Worm (Caenorhabditis elegans): Measurements from ENCODE around the gene Y53F4B.17.

Y53F4B.17 gene

DNA sequence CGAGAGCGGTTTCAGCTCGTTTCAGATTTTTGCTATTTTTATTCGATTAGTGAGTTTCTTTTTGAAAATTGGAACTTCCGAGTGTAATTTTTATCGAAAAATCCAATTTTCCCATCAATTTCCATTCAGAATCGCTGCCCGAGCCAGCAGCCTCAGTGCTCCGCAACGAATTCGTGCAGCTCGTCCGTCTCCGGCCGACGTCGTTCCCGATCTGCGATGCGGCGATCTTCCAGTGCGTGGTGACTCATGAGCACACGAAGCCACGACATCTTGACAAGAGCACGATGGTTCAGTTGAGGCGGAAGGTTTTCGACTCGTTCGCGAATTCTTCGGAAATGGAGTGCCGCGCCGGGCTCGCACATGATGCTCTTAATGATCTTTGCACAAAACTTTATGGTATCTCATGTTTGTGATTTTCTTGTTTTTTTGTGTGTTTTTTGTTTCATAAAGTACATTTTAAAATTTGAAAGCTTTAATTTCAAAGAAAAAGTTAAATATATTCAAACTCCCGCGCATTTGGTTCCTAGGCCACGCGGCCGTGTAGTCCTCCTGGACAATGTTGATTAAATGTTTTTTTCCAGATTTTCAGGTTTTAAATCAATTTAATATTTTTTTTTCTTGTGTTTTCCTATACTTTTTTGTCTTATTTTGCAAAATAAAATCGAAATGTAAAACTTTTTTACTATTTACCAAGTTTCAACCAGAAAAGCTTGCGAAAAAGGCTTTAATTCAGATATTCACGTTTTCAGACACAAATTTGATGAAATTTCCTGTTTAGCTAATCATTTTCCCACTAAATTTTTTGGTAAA is 30.8 kb downstream of the Y53F4B.17 start (continued):
- no peak for TF ChIP-seq sea-2 (GFP tag; optimal IDR thresholded peaks at IDR 0.05)
- no peak for TF ChIP-seq nhr-67 (tag; optimal IDR thresholded peaks at IDR 0.05)
- TF ChIP-seq lin-39 (tag; optimal IDR thresholded peaks at IDR 0.05) = no peak
- no peak for TF ChIP-seq nhr-11 (tag; optimal IDR thresholded peaks at IDR 0.05)
- peak; percentile 59 for TF ChIP-seq nhr-23 (tag; optimal IDR thresholded peaks at IDR 0.05)
- no peak for TF ChIP-seq elt-1 (tag; optimal IDR thresholded peaks at IDR 0.05)
- TF ChIP-seq pqm-1 (tag; optimal IDR thresholded peaks at IDR 0.05) = no peak
- TF ChIP-seq ceh-82 (tag; optimal IDR thresholded peaks at IDR 0.05) = no peak
- no peak for TF ChIP-seq zag-1 (tag; optimal IDR thresholded peaks at IDR 0.05)
- no peak for TF ChIP-seq elt-3 (tag; optimal IDR thresholded peaks at IDR 0.05)
- TF ChIP-seq skn-1 (tag; optimal IDR thresholded peaks at IDR 0.05) = no peak
- no peak for TF ChIP-seq egl-5 (tag; optimal IDR thresholded peaks at IDR 0.05)
- no peak for TF ChIP-seq ztf-11 (tag; optimal IDR thresholded peaks at IDR 0.05)
- TF ChIP-seq nhr-237 (tag; optimal IDR thresholded peaks at IDR 0.05) = no peak
- TF ChIP-seq ceh-16 (tag; optimal IDR thresholded peaks at IDR 0.05) = no peak
- TF ChIP-seq nhr-77 (tag; optimal IDR thresholded peaks at IDR 0.05) = no peak

DNA sequence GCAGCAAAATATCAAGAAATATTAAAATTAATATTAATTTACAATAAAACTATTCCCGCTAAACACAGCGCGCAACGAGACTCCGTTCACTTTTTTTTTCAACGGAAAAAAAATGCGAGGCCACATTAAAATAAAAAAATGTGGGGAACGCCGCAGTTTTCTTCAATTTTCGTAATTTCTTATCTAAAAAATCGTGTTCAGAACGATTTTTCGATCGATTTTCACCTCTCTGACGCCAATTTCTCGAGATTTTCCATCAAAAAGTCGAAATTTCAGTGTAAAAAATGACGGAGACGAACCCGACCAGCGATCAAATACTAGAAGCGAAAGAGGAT is 31.4 kb downstream of the Y53F4B.17 start, which contains the start of gene Y53F4B.21:
TSS of gene Y53F4B.21 (plus strand) at position 285 of the 335 bp plus-strand sequence.
- TF ChIP-seq nfya-1 (tag; optimal IDR thresholded peaks at IDR 0.05; ENCODE audit: insufficient read depth) (no peak), lin-15B (tag; optimal IDR thresholded peaks at IDR 0.05) (peak; percentile 13)

DNA sequence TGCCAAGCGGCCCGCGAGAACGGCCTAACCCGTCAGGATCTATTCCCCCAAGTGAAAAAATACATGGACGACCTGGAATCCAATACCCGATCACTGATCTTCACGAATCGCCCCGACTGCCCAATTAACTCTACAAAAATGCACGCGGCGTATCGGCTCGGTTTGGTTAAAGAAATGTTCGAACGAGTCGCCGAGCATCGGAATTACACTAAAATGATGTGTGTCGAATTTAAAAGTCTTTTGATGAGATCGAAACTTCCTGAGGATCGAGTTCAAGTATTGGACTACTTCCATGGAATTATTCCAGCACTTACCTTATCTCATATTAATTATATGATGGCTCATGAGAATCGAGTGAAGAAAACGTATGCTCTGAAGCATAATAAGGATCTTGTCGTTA is 48.7 kb downstream of the Y53F4B.17 start:
- TF ChIP-seq eor-1 (tag; optimal IDR thresholded peaks at IDR 0.05) = no peak
- no peak for TF ChIP-seq sea-2 (GFP tag; optimal IDR thresholded peaks at IDR 0.05)
- no peak for TF ChIP-seq lin-15B (tag; optimal IDR thresholded peaks at IDR 0.05)
- no peak for TF ChIP-seq fkh-2 (tag; optimal IDR thresholded peaks at IDR 0.05)
- TF ChIP-seq unc-39 (tag; optimal IDR thresholded peaks at IDR 0.05) = no peak
- no peak for TF ChIP-seq aly-2 (tag; optimal IDR thresholded peaks at IDR 0.05)
- TF ChIP-seq pqm-1 (tag; optimal IDR thresholded peaks at IDR 0.05) = no peak
- no peak for TF ChIP-seq nhr-76 (tag; optimal IDR thresholded peaks at IDR 0.05)
- TF ChIP-seq nhr-77 (tag; optimal IDR thresholded peaks at IDR 0.05) = no peak
- no peak for TF ChIP-seq nhr-28 (tag; optimal IDR thresholded peaks at IDR 0.05)
- TF ChIP-seq lin-39 (tag; optimal IDR thresholded peaks at IDR 0.05) = no peak
- no peak for TF ChIP-seq nhr-11 (tag; optimal IDR thresholded peaks at IDR 0.05)
- TF ChIP-seq ztf-4 (tag; optimal IDR thresholded peaks at IDR 0.05) = no peak
- TF ChIP-seq ZK546.5 (tag; optimal IDR thresholded peaks at IDR 0.05) = no peak
- no peak for TF ChIP-seq egl-27 (tag; optimal IDR thresholded peaks at IDR 0.05)
- TF ChIP-seq nhr-12 (tag; optimal IDR thresholded peaks at IDR 0.05) = no peak

DNA sequence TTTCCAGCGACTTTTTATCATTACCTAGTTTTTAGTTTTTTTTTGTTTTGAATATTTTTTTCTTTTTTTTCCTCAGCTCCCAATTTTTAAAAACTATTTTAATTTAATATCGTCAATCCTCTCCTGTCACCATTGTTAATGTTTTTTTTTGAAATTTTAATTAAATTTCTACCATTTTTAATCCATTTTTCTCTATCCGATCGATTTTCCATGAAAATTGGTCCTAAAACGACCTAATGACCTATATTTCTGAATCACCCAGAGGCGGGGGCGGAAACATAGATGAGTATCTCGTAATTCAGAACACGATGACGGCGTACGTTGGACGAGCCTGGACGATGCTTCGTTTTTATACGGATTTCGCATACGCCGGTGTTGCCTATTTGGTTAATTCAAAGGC is 51.4 kb downstream of the Y53F4B.17 start, which contains the start of gene Y53F4B.39:
TSS of gene Y53F4B.39 (plus strand) at position 301 of the 400 bp plus-strand sequence.
- TF ChIP-seq mml-1 (tag; optimal IDR thresholded peaks at IDR 0.05) = no peak
- no peak for TF ChIP-seq elt-3 (tag; optimal IDR thresholded peaks at IDR 0.05)
- no peak for TF ChIP-seq daf-12 (tag; optimal IDR thresholded peaks at IDR 0.05)
- no peak for TF ChIP-seq snpc-4 (tag; optimal IDR thresholded peaks at IDR 0.05)
- TF ChIP-seq pha-4 (tag; optimal IDR thresholded peaks at IDR 0.05) = no peak
- no peak for TF ChIP-seq ztf-11 (tag; optimal IDR thresholded peaks at IDR 0.05)
- no peak for TF ChIP-seq pqm-1 (tag; optimal IDR thresholded peaks at IDR 0.05)
- no peak for TF ChIP-seq nfya-1 (tag; optimal IDR thresholded peaks at IDR 0.05; ENCODE audit: insufficient read depth)
- TF ChIP-seq lsy-12 (tag; optimal IDR thresholded peaks at IDR 0.05) = no peak
- no peak for TF ChIP-seq tbx-2 (tag; optimal IDR thresholded peaks at IDR 0.05)
- no peak for TF ChIP-seq nhr-11 (tag; optimal IDR thresholded peaks at IDR 0.05)
- no peak for TF ChIP-seq ceh-28 (tag; optimal IDR thresholded peaks at IDR 0.05)

DNA sequence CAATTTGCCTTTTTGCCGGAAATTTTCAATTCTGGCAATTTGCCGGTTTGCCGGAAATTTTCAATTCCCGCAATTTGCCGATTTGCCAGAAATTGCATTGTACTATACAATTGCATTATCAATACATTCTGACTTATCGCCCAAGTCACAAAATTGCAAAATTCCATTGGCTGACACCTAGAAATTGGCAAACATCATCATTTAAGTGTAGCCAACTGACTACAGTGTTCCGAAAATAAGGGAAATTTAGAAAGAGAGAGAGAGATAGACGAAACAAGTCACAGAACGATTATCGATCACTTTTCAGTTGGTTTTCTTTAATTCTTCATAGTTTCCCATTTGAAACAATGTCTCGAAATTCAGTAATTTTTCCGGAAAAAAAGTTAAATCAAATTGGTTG is 52.9 kb downstream of the Y53F4B.17 start:
- TF ChIP-seq jun-1 (tag; optimal IDR thresholded peaks at IDR 0.05) (peak; percentile 26), pha-4 (tag; optimal IDR thresholded peaks at IDR 0.05) (peak; percentile 46), ceh-28 (tag; optimal IDR thresholded peaks at IDR 0.05) (peak; percentile 56), elt-2 (tag; optimal IDR thresholded peaks at IDR 0.05) (peak; percentile 87), fkh-10 (GFP tag; optimal IDR thresholded peaks at IDR 0.05) (no peak), pqm-1 (tag; optimal IDR thresholded peaks at IDR 0.05) (peak; percentile 91), unc-62 (GFP tag; optimal IDR thresholded peaks at IDR 0.05) (no peak)

Data from whole organism, L3 larva.